Fruit fly (Drosophila melanogaster): ENCODE data around the gene Mocs2A.

- TF ChIP-seq CG8478 (optimal IDR thresholded peaks at IDR 0.05) = no peak
- no peak for TF ChIP-seq CTCF (optimal IDR thresholded peaks at IDR 0.05)
Measured at dm6 chr3R:25102253-25102652, 24.9 kb downstream of the Mocs2A start, which contains the start of gene CG45095.
